Worm (Caenorhabditis elegans) whole organism, L3 larva: ENCODE results near the gene srlf-12.

Experiments
- ZK546.5 ChIP-seq: sonication (generic microtip); optimal IDR thresholded peaks from 2 replicates; lab custom pipeline; 2017; ENCODE audit warnings: missing biosample characterization, missing genetic modification characterization
- daf-12 ChIP-seq: fragments of 150-350 bp; optimal IDR thresholded peaks from 2 replicates; lab custom pipeline; 2014; ENCODE audit warnings: missing biosample characterization, missing genetic modification reagents, missing genetic modification characterization
- elt-1 ChIP-seq: fragments of 150-350 bp; optimal IDR thresholded peaks from 2 replicates; lab custom pipeline; 2014; ENCODE audit warnings: missing biosample characterization, missing genetic modification characterization
- mdl-1 ChIP-seq: fragments of 150-350 bp; optimal IDR thresholded peaks from 2 replicates; lab custom pipeline; 2014; ENCODE audit warnings: missing biosample characterization, missing genetic modification characterization
- nhr-11 ChIP-seq: fragments of 150-350 bp; optimal IDR thresholded peaks from 2 replicates; lab custom pipeline; 2014; ENCODE audit warnings: missing biosample characterization, missing genetic modification characterization
- nhr-12 ChIP-seq: fragments of 150-350 bp; optimal IDR thresholded peaks from 2 replicates; lab custom pipeline; 2014; ENCODE audit warnings: missing biosample characterization, missing genetic modification characterization
- unc-39 ChIP-seq: sonication (generic microtip); optimal IDR thresholded peaks from 4 replicates; lab custom pipeline; 2017; ENCODE audit warnings: missing biosample characterization, missing genetic modification characterization
- zag-1 ChIP-seq: fragments of 150-350 bp; optimal IDR thresholded peaks from 2 replicates; lab custom pipeline; 2014; ENCODE audit warnings: missing biosample characterization, missing genetic modification characterization

DNA sequence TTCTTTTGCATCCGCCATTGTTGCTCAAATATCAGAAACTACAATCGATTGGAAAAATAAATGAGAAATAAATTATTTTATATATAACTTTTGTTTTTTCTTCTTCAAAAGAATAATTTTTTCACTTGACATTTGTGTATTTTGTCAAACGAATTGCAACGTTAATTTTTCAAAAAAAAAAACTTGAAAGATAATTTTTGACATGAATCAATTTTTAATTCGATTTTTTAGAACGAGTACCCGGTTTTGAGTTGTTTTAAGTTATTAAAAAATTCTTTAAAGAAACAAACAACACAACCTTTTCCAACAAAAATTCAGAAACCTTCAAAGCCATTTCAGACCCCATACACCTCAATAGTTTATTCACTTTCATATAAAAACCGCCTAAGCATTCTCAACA lies 7.6 kb downstream of the srlf-12 start, which contains the start of gene F13E9.5:
- TF ChIP-seq nhr-12 (tag; lab: Kevin White, UChicago) (no peak), ZK546.5 (no peak), elt-1 (no peak), nhr-11 (tag; lab: Kevin White, UChicago) (no peak), daf-12 (no peak), zag-1 (tag; lab: Kevin White, UChicago) (no peak), unc-39 (tag; lab: Kevin White, UChicago) (no peak), mdl-1 (no peak)
